Worm (Caenorhabditis elegans): ENCODE results near the gene tps-2.

DNA sequence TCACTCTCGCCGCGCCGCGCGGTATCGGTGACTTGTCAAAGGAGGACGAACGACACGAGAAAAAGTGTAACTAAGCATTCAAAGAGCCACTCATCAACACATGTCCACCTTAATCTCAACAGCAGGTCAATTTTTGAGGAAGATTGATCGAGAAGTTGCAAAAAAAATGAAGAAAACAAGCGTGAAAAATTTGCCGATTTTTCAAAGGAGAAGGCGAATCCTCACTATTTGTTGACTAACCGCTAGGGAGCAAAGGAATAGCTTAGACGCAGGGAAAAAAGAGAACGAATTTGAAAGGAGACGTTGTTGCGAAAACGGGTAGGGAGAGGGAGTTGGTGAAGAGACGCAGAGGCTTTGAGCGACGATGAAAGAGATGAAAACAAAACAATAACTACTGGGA lies 44.6 kb downstream of the tps-2 start:
- TF ChIP-seq unc-62 (GFP tag; optimal IDR thresholded peaks at IDR 0.05) = peak; percentile 94
- no peak for TF ChIP-seq unc-39 (tag; optimal IDR thresholded peaks at IDR 0.05)
- peak; percentile 10 for TF ChIP-seq mep-1 (tag; optimal IDR thresholded peaks at IDR 0.05)
- TF ChIP-seq nhr-28 (tag; optimal IDR thresholded peaks at IDR 0.05) = no peak

All from whole organism, mixed stage, embryonic.